Fruit fly (Drosophila melanogaster): ENCODE results near the gene Nplp4.

- TF ChIP-seq CG8159 (tag; optimal IDR thresholded peaks at IDR 0.05) (no peak), gl (tag; optimal IDR thresholded peaks at IDR 0.05) (no peak), Snoo (tag; optimal IDR thresholded peaks at IDR 0.05) (no peak), CG14655 (GFP tag; optimal IDR thresholded peaks at IDR 0.05) (no peak)
Observed at dm6 chr2L:1979196-1979818, 28.9 kb upstream of the Nplp4 start.

All from whole organism, pupa.